Fruit fly (Drosophila melanogaster): ENCODE measurements around the gene pins.
A peak's percentile ranks its signal among the peaks of the same experiment; 100 is the strongest.

Gene pins

DNA sequence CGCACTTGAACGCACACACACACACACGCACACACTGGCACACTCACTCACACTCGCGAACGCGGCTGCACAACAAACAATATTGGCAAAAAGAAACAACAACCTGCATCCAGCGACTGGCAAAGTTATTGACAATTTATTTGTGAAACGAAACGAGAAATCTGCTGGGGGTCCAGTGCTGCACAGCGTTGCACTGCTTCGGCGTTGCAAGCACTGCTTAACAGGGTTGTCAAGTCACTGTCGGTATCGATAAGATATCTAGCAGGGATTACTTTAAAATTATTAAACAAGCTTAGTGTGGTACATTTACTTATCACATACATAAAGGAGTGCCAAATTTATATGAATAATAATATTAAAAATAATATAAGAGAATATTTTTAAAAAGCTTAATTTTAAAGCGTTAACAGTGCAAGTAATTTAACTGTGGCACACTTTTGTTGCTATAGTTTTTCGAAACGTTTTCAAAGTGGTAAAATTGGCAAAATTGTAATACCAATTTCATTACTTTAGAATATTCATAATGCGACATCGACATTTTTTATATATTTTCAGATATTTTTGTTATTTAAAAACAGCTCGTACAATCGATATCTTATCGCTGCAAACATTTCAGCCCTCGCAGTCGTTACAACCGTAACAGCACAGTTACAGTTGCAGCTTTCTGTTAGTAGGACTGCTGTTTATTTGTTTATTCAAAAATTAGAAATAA, 24.7 kb downstream of the pins start, which contains the start of the genes dsd and Tusp (continued):
- TF ChIP-seq gem (tag; optimal IDR thresholded peaks at IDR 0.05) (peak; percentile 77), ind (GFP tag; optimal IDR thresholded peaks at IDR 0.05) (peak; percentile 87), jing (GFP tag; optimal IDR thresholded peaks at IDR 0.05) (no peak), bigmax (GFP tag; optimal IDR thresholded peaks at IDR 0.05) (no peak), CG31441 (GFP tag; IDR thresholded peaks at IDR 0.05) (peak; percentile 75), mirr (GFP tag; optimal IDR thresholded peaks at IDR 0.05) (peak; percentile 30), vvl (GFP tag; IDR thresholded peaks at IDR 0.05) (peak; percentile 82), insv (GFP tag; optimal IDR thresholded peaks at IDR 0.05) (peak in 1 of 2 experiments; percentile 26), pum (GFP tag; optimal IDR thresholded peaks at IDR 0.05) (peak; percentile 54), CG15601 (tag; optimal IDR thresholded peaks at IDR 0.05) (peak; percentile 61), fd96Cb (tag; optimal IDR thresholded peaks at IDR 0.05) (peak; percentile 35), CG9876 (GFP tag; optimal IDR thresholded peaks at IDR 0.05) (peak; percentile 71), CG2120 (GFP tag; optimal IDR thresholded peaks at IDR 0.05) (peak; percentile 86), D (optimal IDR thresholded peaks at IDR 0.05) (no peak), D (GFP tag; optimal IDR thresholded peaks at IDR 0.05) (peak; percentile 62), Hmr (GFP tag; optimal IDR thresholded peaks at IDR 0.05) (peak; percentile 82), usp (GFP tag; optimal IDR thresholded peaks at IDR 0.05) (no peak), CG4730 (GFP tag; IDR thresholded peaks at IDR 0.05) (peak; percentile 55), Oli (tag; optimal IDR thresholded peaks at IDR 0.05) (peak; percentile 64), Max (GFP tag; optimal IDR thresholded peaks at IDR 0.05) (peak; percentile 66), Dad (GFP tag; optimal IDR thresholded peaks at IDR 0.05) (peak; percentile 73), CG4282 (GFP tag; optimal IDR thresholded peaks at IDR 0.05) (peak; percentile 57), ftz-f1 (GFP tag; optimal IDR thresholded peaks at IDR 0.05) (peak; percentile 31), PHDP (tag; optimal IDR thresholded peaks at IDR 0.05) (peak; percentile 64), CG14710 (tag; optimal IDR thresholded peaks at IDR 0.05) (peak; percentile 77), CG7963 (GFP tag; IDR thresholded peaks at IDR 0.05; ENCODE audit: partially characterized antibody) (0 out of 3 replicates have a peak, but pooled peaks have one; percentile 38), CG15514 (GFP tag; optimal IDR thresholded peaks at IDR 0.05) (peak; percentile 70), Sox102F (GFP tag; optimal IDR thresholded peaks at IDR 0.05) (peak; percentile 62), CG10431 (GFP tag; optimal IDR thresholded peaks at IDR 0.05) (peak; percentile 53), Hr39 (optimal IDR thresholded peaks at IDR 0.05) (no peak), CHES-1-like (GFP tag; optimal IDR thresholded peaks at IDR 0.05) (peak; percentile 45), CG34224 (GFP tag; IDR thresholded peaks at IDR 0.05; ENCODE audit: partially characterized antibody) (peak; percentile 9; the same call in 1 of the 3 replicates), Deaf1 (tag; optimal IDR thresholded peaks at IDR 0.05) (no peak), CG8765 (GFP tag; IDR thresholded peaks at IDR 0.05) (peak; percentile 42), ap (GFP tag; IDR thresholded peaks at IDR 0.05) (0 out of 2 replicates have a peak, but pooled peaks have one; percentile 36), az2 (GFP tag; optimal IDR thresholded peaks at IDR 0.05) (peak; percentile 78), chn (GFP tag; optimal IDR thresholded peaks at IDR 0.05) (peak; percentile 85), Drgx (GFP tag; IDR thresholded peaks at IDR 0.05) (no peak), CG10543 (GFP tag; optimal IDR thresholded peaks at IDR 0.05) (peak; percentile 79), CG6689 (GFP tag; IDR thresholded peaks at IDR 0.05) (peak; percentile 67), CG13123 (GFP tag; optimal IDR thresholded peaks at IDR 0.05) (peak; percentile 69), Med (GFP tag) (peak; percentile 97), CG11723 (GFP tag; optimal IDR thresholded peaks at IDR 0.05) (peak; percentile 59), CG1602 (GFP tag; optimal IDR thresholded peaks at IDR 0.05) (peak; percentile 80), Ets65A (GFP tag) (peak; percentile 98), zfh2 (GFP tag; optimal IDR thresholded peaks at IDR 0.05) (peak; percentile 91), gfzf (GFP tag; optimal IDR thresholded peaks at IDR 0.05) (no peak), bbx (GFP tag; IDR thresholded peaks at IDR 0.05; ENCODE audit: partially characterized antibody) (peak; percentile 11; the same call in 1 of the 2 replicates), stwl (tag; optimal IDR thresholded peaks at IDR 0.05) (peak; percentile 83), nmo (GFP tag; optimal IDR thresholded peaks at IDR 0.05) (peak; percentile 79)

Measured in whole organism, embryonic.